Fruit fly (Drosophila melanogaster): ENCODE data around the gene CG32536.
A peak's percentile ranks its signal among the peaks of the same experiment; 100 is the strongest.

Gene CG32536

dm6 chrX:19241790-19242373, 34.8 kb downstream of the CG32536 start, which contains the start of gene CG14196 (continued):
- TF ChIP-seq gt (GFP tag; IDR thresholded peaks at IDR 0.05) (no peak), Ets97D (GFP tag; optimal IDR thresholded peaks at IDR 0.05) (peak; percentile 33), E2f2 (GFP tag; IDR thresholded peaks at IDR 0.05) (0 out of 2 replicates have a peak, but pooled peaks have one; percentile 9), CG8290 (GFP tag; optimal IDR thresholded peaks at IDR 0.05) (peak; percentile 52), CG8290 (tag; optimal IDR thresholded peaks at IDR 0.05) (peak in 1 of 2 experiments; percentile 24), zf30C (GFP tag; optimal IDR thresholded peaks at IDR 0.05) (peak; percentile 33), ab (GFP tag; optimal IDR thresholded peaks at IDR 0.05) (no peak), Lpt (GFP tag; optimal IDR thresholded peaks at IDR 0.05) (no peak), CG14965 (GFP tag; optimal IDR thresholded peaks at IDR 0.05; ENCODE audit: borderline replicate concordance) (no peak), pita (GFP tag; optimal IDR thresholded peaks at IDR 0.05) (peak; percentile 10), CG9437 (GFP tag; optimal IDR thresholded peaks at IDR 0.05) (peak; percentile 20)

- TF ChIP-seq Atf6 (GFP tag; IDR thresholded peaks at IDR 0.05) = 0 out of 2 replicates have a peak, but pooled peaks have one; percentile 13
- TF ChIP-seq lab (GFP tag; optimal IDR thresholded peaks at IDR 0.05) = peak; percentile 11
- no peak for TF ChIP-seq Blimp-1 (GFP tag; optimal IDR thresholded peaks at IDR 0.05)
- peak; percentile 57 for TF ChIP-seq sug (tag; optimal IDR thresholded peaks at IDR 0.05)
- TF ChIP-seq al (GFP tag; IDR thresholded peaks at IDR 0.05) = no peak
- peak; percentile 30 for TF ChIP-seq CG2678 (tag; optimal IDR thresholded peaks at IDR 0.05)
- no peak for TF ChIP-seq Elba2 (GFP tag; optimal IDR thresholded peaks at IDR 0.05)
- no peak for TF ChIP-seq dpn (GFP tag; optimal IDR thresholded peaks at IDR 0.05)
- TF ChIP-seq CG8281 (tag; optimal IDR thresholded peaks at IDR 0.05) = no peak
- 0 out of 2 replicates have a peak, but pooled peaks have one; percentile 25 for TF ChIP-seq Rfx (GFP tag; IDR thresholded peaks at IDR 0.05)
- no peak for TF ChIP-seq chm (GFP tag; IDR thresholded peaks at IDR 0.05)
- no peak for TF ChIP-seq usp (GFP tag; optimal IDR thresholded peaks at IDR 0.05)
- no peak for TF ChIP-seq CG4404 (GFP tag; IDR thresholded peaks at IDR 0.05)
- TF ChIP-seq Ssrp (tag; optimal IDR thresholded peaks at IDR 0.05) = no peak
- TF ChIP-seq sd (tag; optimal IDR thresholded peaks at IDR 0.05) = peak; percentile 33
- TF ChIP-seq mirr (GFP tag; optimal IDR thresholded peaks at IDR 0.05) = peak; percentile 7
- TF ChIP-seq twi (tag; optimal IDR thresholded peaks at IDR 0.05) = peak; percentile 8
- TF ChIP-seq fd64A (GFP tag; optimal IDR thresholded peaks at IDR 0.05) = no peak
- peak; percentile 60 for TF ChIP-seq Med (GFP tag)
- 0 out of 3 replicates have a peak, but pooled peaks have one; percentile 13 for TF ChIP-seq CG17361 (GFP tag; IDR thresholded peaks at IDR 0.05)
- TF ChIP-seq D (optimal IDR thresholded peaks at IDR 0.05) = no peak
- no peak for TF ChIP-seq D (GFP tag; optimal IDR thresholded peaks at IDR 0.05)
- TF ChIP-seq sisA (GFP tag; IDR thresholded peaks at IDR 0.05) = 0 out of 2 replicates have a peak, but pooled peaks have one; percentile 6
- 0 out of 3 replicates have a peak, but pooled peaks have one; percentile 9 for TF ChIP-seq CG34422 (GFP tag; IDR thresholded peaks at IDR 0.05)
- TF ChIP-seq CG33213 (GFP tag; optimal IDR thresholded peaks at IDR 0.05) = no peak
- no peak for TF ChIP-seq CG8944 (GFP tag; optimal IDR thresholded peaks at IDR 0.05)
- peak; percentile 43 for TF ChIP-seq exex (tag; optimal IDR thresholded peaks at IDR 0.05)
- TF ChIP-seq grn (GFP tag; optimal IDR thresholded peaks at IDR 0.05) = peak; percentile 90
- TF ChIP-seq Doc2 (GFP tag; IDR thresholded peaks at IDR 0.05) = no peak
- TF ChIP-seq CG34376 (GFP tag; optimal IDR thresholded peaks at IDR 0.05) = peak; percentile 33
- TF ChIP-seq sens (GFP tag) = peak; percentile 64
These were observed 36.4 kb downstream of the CG32536 start for dm6 chrX:19240230-19240839.

All from whole organism, embryonic.